Fruit fly (Drosophila melanogaster) whole organism, embryonic: ENCODE data around the gene gw.

Experiments
- ATbp ChIP-seq: fragments of 200-800 bp; sonication (Bioruptor generic); optimal IDR thresholded peaks from 2 replicates; lab custom pipeline; 2017; ENCODE audit warnings: missing biosample characterization, mild to moderate bottlenecking, missing genetic modification characterization, missing genetic modification reagents
- Abd-B ChIP-seq: fragments of 200-800 bp; sonication (Bioruptor generic); optimal IDR thresholded peaks from 2 replicates; lab custom pipeline; 2018; ENCODE audit warnings: missing biosample characterization, mild to moderate bottlenecking, missing genetic modification characterization, moderate library complexity
- Atf-2 ChIP-seq: fragments of 200-800 bp; sonication (Bioruptor generic); optimal IDR thresholded peaks from 2 replicates; lab custom pipeline; 2016; ENCODE audit warnings: missing biosample characterization, missing genetic modification characterization
- Atf3 ChIP-seq: fragments of 200-800 bp; sonication (Bioruptor generic); optimal IDR thresholded peaks from 3 replicates; lab custom pipeline; 2016; ENCODE audit warnings: missing biosample characterization, missing genetic modification characterization
- Bdp1 ChIP-seq: fragments of 200-800 bp; sonication (Bioruptor generic); optimal IDR thresholded peaks from 3 replicates; lab custom pipeline; 2016; ENCODE audit warnings: missing biosample characterization, missing genetic modification characterization
- CG10274 ChIP-seq: fragments of 200-800 bp; sonication (Bioruptor generic); optimal IDR thresholded peaks from 3 replicates; lab custom pipeline; 2017; ENCODE audit warnings: missing biosample characterization, mild to moderate bottlenecking, missing genetic modification characterization
- CG10543 ChIP-seq: fragments of 200-800 bp; sonication (Bioruptor generic); optimal IDR thresholded peaks from 3 replicates; lab custom pipeline; 2017; ENCODE audit warnings: missing biosample characterization, mild to moderate bottlenecking, missing genetic modification characterization, moderate library complexity
- CG10565 ChIP-seq: fragments of 200-800 bp; sonication (Bioruptor generic); optimal IDR thresholded peaks from 3 replicates; lab custom pipeline; 2016; ENCODE audit warnings: missing biosample characterization, mild to moderate bottlenecking, missing genetic modification characterization
- CG11093 ChIP-seq: fragments of 200-800 bp; sonication (Bioruptor generic); IDR thresholded peaks from 3 replicates; pipeline ENCODE4 v1.3.6; 2022; ENCODE audit warnings: missing biosample characterization, missing genetic modification characterization
- CG11247 ChIP-seq: fragments of 200-800 bp; sonication (Bioruptor generic); IDR thresholded peaks from 2 replicates; pipeline ENCODE4 v1.3.6; 2022; ENCODE audit warnings: missing biosample characterization, missing genetic modification characterization
- CG11560 ChIP-seq: fragments of 200-800 bp; sonication (Bioruptor generic); IDR thresholded peaks from 3 replicates; pipeline ENCODE4 v1.3.6; 2022; ENCODE audit warnings: missing biosample characterization, missing genetic modification characterization
- CG11695 ChIP-seq: fragments of 200-800 bp; sonication (Bioruptor generic); IDR thresholded peaks from 3 replicates; pipeline ENCODE4 v1.3.6; 2022; ENCODE audit warnings: missing biosample characterization, missing genetic modification characterization
- CG11696 ChIP-seq: fragments of 200-800 bp; sonication (Bioruptor generic); IDR thresholded peaks from 2 replicates; pipeline ENCODE4 v1.3.6; 2022; ENCODE audit warnings: missing biosample characterization, missing genetic modification characterization
- CG12104 ChIP-seq: fragments of 200-800 bp; sonication (Bioruptor generic); optimal IDR thresholded peaks from 3 replicates; lab custom pipeline; 2016; ENCODE audit warnings: missing biosample characterization, missing genetic modification characterization
- CG12391 ChIP-seq: fragments of 200-800 bp; sonication (Bioruptor generic); optimal IDR thresholded peaks from 3 replicates; lab custom pipeline; 2018; ENCODE audit warnings: missing biosample characterization, mild to moderate bottlenecking, missing genetic modification characterization, moderate library complexity
- CG16863 ChIP-seq: fragments of 200-800 bp; sonication (Bioruptor generic); optimal IDR thresholded peaks from 3 replicates; lab custom pipeline; 2016; ENCODE audit warnings: missing biosample characterization, missing genetic modification characterization
- CG17612 ChIP-seq: fragments of 200-800 bp; sonication (Bioruptor generic); IDR thresholded peaks from 2 replicates; pipeline ENCODE4 v1.3.6; 2022; ENCODE audit warnings: missing biosample characterization, missing genetic modification characterization
- CG18476 ChIP-seq: fragments of 200-800 bp; sonication (Bioruptor generic); optimal IDR thresholded peaks from 2 replicates; lab custom pipeline; 2016; ENCODE audit warnings: missing biosample characterization, mild to moderate bottlenecking, missing genetic modification characterization
- CG2129 ChIP-seq: fragments of 200-800 bp; sonication (Bioruptor generic); IDR thresholded peaks from 2 replicates; pipeline ENCODE4 v1.3.6; 2022; ENCODE audit warnings: missing biosample characterization, missing genetic modification characterization; ENCODE audit not compliant: partially characterized antibody
- CG2889 ChIP-seq: fragments of 200-800 bp; sonication (Bioruptor generic); IDR thresholded peaks from 3 replicates; pipeline ENCODE4 v1.3.6; 2022; ENCODE audit warnings: missing biosample characterization, missing genetic modification characterization
- CG3065 ChIP-seq: fragments of 200-800 bp; sonication (Bioruptor generic); optimal IDR thresholded peaks from 2 replicates; lab custom pipeline; 2016; ENCODE audit warnings: missing biosample characterization, missing genetic modification characterization
- CG31388 ChIP-seq: fragments of 200-800 bp; sonication (Bioruptor generic); optimal IDR thresholded peaks from 2 replicates; lab custom pipeline; 2016; ENCODE audit warnings: missing biosample characterization, missing genetic modification characterization
- CG8765 ChIP-seq: fragments of 200-800 bp; sonication (Bioruptor generic); IDR thresholded peaks from 2 replicates; pipeline ENCODE4 v1.3.6; 2022; ENCODE audit warnings: missing biosample characterization, missing genetic modification characterization
- Dip3 ChIP-seq: fragments of 200-800 bp; sonication (Bioruptor generic); optimal IDR thresholded peaks from 3 replicates; lab custom pipeline; 2016; ENCODE audit warnings: missing biosample characterization, missing genetic modification characterization
- ERR ChIP-seq: fragments of 200-800 bp; sonication (Bioruptor generic); optimal IDR thresholded peaks from 2 replicates; lab custom pipeline; 2016; ENCODE audit warnings: missing biosample characterization, missing genetic modification characterization
- HLH3B ChIP-seq: fragments of 200-800 bp; sonication (Bioruptor generic); IDR thresholded peaks from 2 replicates; pipeline ENCODE4 v1.3.6; 2022; ENCODE audit warnings: missing biosample characterization, missing genetic modification characterization
- HmgD ChIP-seq: fragments of 200-800 bp; sonication (Bioruptor generic); optimal IDR thresholded peaks from 3 replicates; lab custom pipeline; 2016; ENCODE audit warnings: missing biosample characterization, missing genetic modification characterization
- Hsf ChIP-seq: fragments of 200-800 bp; sonication (Bioruptor generic); optimal IDR thresholded peaks from 3 replicates; lab custom pipeline; 2016; ENCODE audit warnings: missing biosample characterization, missing genetic modification characterization
- MESR4 ChIP-seq: fragments of 200-800 bp; sonication (Bioruptor generic); optimal IDR thresholded peaks from 2 replicates; lab custom pipeline; 2018; ENCODE audit warnings: missing biosample characterization, mild to moderate bottlenecking, missing genetic modification characterization, moderate library complexity
- Ravus ChIP-seq: fragments of 200-800 bp; sonication (Bioruptor generic); IDR thresholded peaks from 2 replicates; pipeline ENCODE4 v1.3.6; 2022; ENCODE audit warnings: missing biosample characterization, missing genetic modification characterization
- Vsx1 ChIP-seq: fragments of 200-800 bp; sonication (Bioruptor generic); optimal IDR thresholded peaks from 2 replicates; lab custom pipeline; 2017; ENCODE audit warnings: missing biosample characterization, mild to moderate bottlenecking, missing genetic modification characterization, missing genetic modification reagents
- aop ChIP-seq: fragments of 200-800 bp; sonication (Bioruptor generic); IDR thresholded peaks from 2 replicates; pipeline ENCODE4 v1.3.6; 2022; ENCODE audit warnings: missing biosample characterization, missing genetic modification characterization
- ase ChIP-seq: fragments of 200-800 bp; sonication (Bioruptor generic); IDR thresholded peaks from 3 replicates; pipeline ENCODE4 v1.3.6; 2022; ENCODE audit warnings: missing biosample characterization, missing genetic modification characterization
- cato ChIP-seq: fragments of 200-800 bp; sonication (Bioruptor generic); optimal IDR thresholded peaks from 2 replicates; lab custom pipeline; 2016; ENCODE audit warnings: missing biosample characterization, missing genetic modification characterization, borderline replicate concordance
- chif ChIP-seq, 2 experiments: fragments of 200-800 bp; sonication (Bioruptor generic); optimal IDR thresholded peaks; 3 replicates each; lab custom pipeline; 2016; ENCODE audit warnings: missing biosample characterization in 2 of 2, missing genetic modification characterization in 2 of 2
- emc ChIP-seq: fragments of 200-800 bp; sonication (Bioruptor generic); optimal IDR thresholded peaks from 2 replicates; lab custom pipeline; 2016; ENCODE audit warnings: missing biosample characterization, missing genetic modification characterization
- ewg ChIP-seq: fragments of 200-800 bp; sonication (Bioruptor generic); optimal IDR thresholded peaks from 3 replicates; lab custom pipeline; 2017; ENCODE audit warnings: mild to moderate bottlenecking, missing biosample characterization, missing genetic modification reagents, missing genetic modification characterization
- ftz-f1 ChIP-seq: fragments of 200-800 bp; sonication (Bioruptor generic); optimal IDR thresholded peaks from 2 replicates; lab custom pipeline; 2016; ENCODE audit warnings: missing biosample characterization, missing genetic modification characterization
- fu2 ChIP-seq: fragments of 200-800 bp; sonication (Bioruptor generic); optimal IDR thresholded peaks from 2 replicates; lab custom pipeline; 2016; ENCODE audit warnings: missing biosample characterization, missing genetic modification characterization
- gcm ChIP-seq: fragments of 200-800 bp; sonication (Bioruptor generic); optimal IDR thresholded peaks from 2 replicates; lab custom pipeline; 2019; ENCODE audit warnings: missing biosample characterization, mild to moderate bottlenecking, missing genetic modification characterization, moderate library complexity
- grau ChIP-seq: fragments of 200-800 bp; optimal IDR thresholded peaks from 3 replicates; lab custom pipeline; 2019; ENCODE audit warnings: missing biosample characterization, mild to moderate bottlenecking, missing genetic modification characterization, moderate library complexity
- hb ChIP-seq: fragments of 200-800 bp; sonication (Bioruptor generic); IDR thresholded peaks from 3 replicates; pipeline ENCODE4 v1.3.6; 2022; ENCODE audit warnings: missing biosample characterization, missing genetic modification characterization; ENCODE audit not compliant: partially characterized antibody
- jumu ChIP-seq: fragments of 200-800 bp; sonication (Bioruptor generic); optimal IDR thresholded peaks from 3 replicates; lab custom pipeline; 2016; ENCODE audit warnings: missing biosample characterization, missing genetic modification characterization
- mld ChIP-seq: fragments of 200-800 bp; sonication (Bioruptor generic); IDR thresholded peaks from 3 replicates; pipeline ENCODE4 v1.3.6; 2022; ENCODE audit warnings: missing biosample characterization, missing genetic modification characterization; ENCODE audit not compliant: partially characterized antibody
- nerfin-1 ChIP-seq: fragments of 200-800 bp; sonication (Bioruptor generic); optimal IDR thresholded peaks from 3 replicates; lab custom pipeline; 2019; ENCODE audit warnings: missing biosample characterization, mild to moderate bottlenecking, missing genetic modification characterization, moderate library complexity
- peb ChIP-seq: fragments of 200-800 bp; sonication (Bioruptor generic); IDR thresholded peaks from 2 replicates; pipeline ENCODE4 v1.3.6; 2022; ENCODE audit warnings: missing biosample characterization, missing genetic modification characterization
- sens-2 ChIP-seq: fragments of 200-800 bp; sonication (Bioruptor generic); IDR thresholded peaks from 2 replicates; pipeline ENCODE4 v1.3.6; 2022; ENCODE audit warnings: missing biosample characterization, missing genetic modification characterization
- ssp ChIP-seq: fragments of 200-800 bp; sonication (Bioruptor generic); IDR thresholded peaks from 2 replicates; pipeline ENCODE4 v1.3.6; 2022; ENCODE audit warnings: missing biosample characterization, missing genetic modification characterization
- tap ChIP-seq: fragments of 200-800 bp; optimal IDR thresholded peaks from 3 replicates; lab custom pipeline; 2019; ENCODE audit warnings: missing biosample characterization, mild to moderate bottlenecking, missing genetic modification characterization, moderate library complexity
- tin ChIP-seq: fragments of 200-800 bp; sonication (Bioruptor generic); optimal IDR thresholded peaks from 3 replicates; lab custom pipeline; 2016; ENCODE audit warnings: missing biosample characterization, missing genetic modification characterization
- yki ChIP-seq: fragments of >200 bp; optimal IDR thresholded peaks from 3 replicates; lab custom pipeline; 2018
- zen ChIP-seq: fragments of 200-800 bp; sonication (Bioruptor generic); optimal IDR thresholded peaks from 3 replicates; lab custom pipeline; 2018; ENCODE audit warnings: missing biosample characterization, mild to moderate bottlenecking, missing genetic modification characterization, moderate library complexity
- zfh2 ChIP-seq: fragments of 200-800 bp; sonication (Bioruptor generic); optimal IDR thresholded peaks from 2 replicates; lab custom pipeline; 2016; ENCODE audit warnings: missing biosample characterization, missing genetic modification characterization

gw gene

DNA sequence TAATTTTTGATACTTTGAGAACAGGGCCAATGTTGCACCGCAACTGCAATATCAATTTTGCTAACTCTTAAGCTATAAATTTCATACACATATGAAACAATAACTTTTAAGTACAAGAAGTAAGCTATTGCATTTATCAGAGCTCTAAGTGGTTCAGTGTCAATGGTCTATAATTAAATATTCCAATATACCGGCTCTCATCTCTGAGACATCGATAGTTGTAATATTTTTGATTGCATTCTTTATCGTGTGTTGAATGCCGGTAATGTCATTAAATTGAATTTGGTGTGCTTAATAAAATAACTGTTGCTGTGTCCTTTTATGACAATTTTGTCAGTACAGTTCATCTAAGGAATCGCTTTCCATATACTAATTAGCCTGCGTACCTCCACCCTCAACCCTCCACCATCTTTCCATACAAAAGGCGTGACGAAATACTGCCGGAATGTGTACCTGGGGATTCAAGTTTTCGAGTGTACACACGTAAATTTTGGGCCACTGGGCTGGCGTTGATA, 10.6 kb upstream of the gw start, which contains the start of gene CG11360 (continued):
- no peak for TF ChIP-seq HLH3B (GFP tag; lab: Robert Waterston, UW)
- TF ChIP-seq CG11560 (tag; lab: Robert Waterston, UW): no peak
- no peak for TF ChIP-seq CG18476 (GFP tag; lab: Kevin White, UChicago)
- no peak for TF ChIP-seq Ravus (GFP tag; lab: Robert Waterston, UW)
- TF ChIP-seq gcm (GFP tag; lab: Kevin White, UChicago): no peak
- no peak for TF ChIP-seq Vsx1 (GFP tag; lab: Kevin White, UChicago)
- TF ChIP-seq fu2: peak; percentile 31
- no peak for TF ChIP-seq CG11696
- TF ChIP-seq MESR4: peak; percentile 79
- no peak for TF ChIP-seq sens-2
- TF ChIP-seq chif (GFP tag; optimal IDR thresholded peaks at IDR 0.05; lab: Kevin White, UChicago): no peak
- TF ChIP-seq ssp (GFP tag; lab: Robert Waterston, UW): peak; percentile 98
- no peak for TF ChIP-seq hb (GFP tag; lab: Robert Waterston, UW)
- TF ChIP-seq CG12391: no peak
- no peak for TF ChIP-seq cato (GFP tag; lab: Kevin White, UChicago)
- no peak for TF ChIP-seq Abd-B
- no peak for TF ChIP-seq emc (GFP tag; lab: Kevin White, UChicago)
- peak; percentile 99 for TF ChIP-seq nerfin-1 (tag; lab: Kevin White, UChicago)
- TF ChIP-seq HmgD: peak; percentile 19
- TF ChIP-seq CG17612 (GFP tag; lab: Robert Waterston, UW): no peak
- TF ChIP-seq CG10274 (GFP tag; lab: Kevin White, UChicago): no peak
- TF ChIP-seq CG11695 (GFP tag; lab: Robert Waterston, UW): no peak
- TF ChIP-seq CG3065 (GFP tag; lab: Kevin White, UChicago): no peak
- TF ChIP-seq jumu (GFP tag; lab: Kevin White, UChicago): no peak
- TF ChIP-seq CG2129: no peak
- no peak for TF ChIP-seq tap (tag; lab: Kevin White, UChicago)
- no peak for TF ChIP-seq ftz-f1 (GFP tag; lab: Kevin White, UChicago)
- peak; percentile 1 for TF ChIP-seq ERR (GFP tag; lab: Kevin White, UChicago)
- no peak for TF ChIP-seq grau (tag; lab: Kevin White, UChicago)
- no peak for TF ChIP-seq CG11093
- TF ChIP-seq CG2889 (GFP tag; lab: Robert Waterston, UW): no peak
- TF ChIP-seq CG16863 (GFP tag; lab: Kevin White, UChicago): no peak
- no peak for TF ChIP-seq tin (GFP tag; lab: Kevin White, UChicago)
- no peak for TF ChIP-seq ase
- TF ChIP-seq ATbp (GFP tag; lab: Kevin White, UChicago): no peak
- TF ChIP-seq CG10543: no peak
- TF ChIP-seq CG8765 (GFP tag; lab: Robert Waterston, UW): no peak
- no peak for TF ChIP-seq Atf-2 (GFP tag; lab: Kevin White, UChicago)
- TF ChIP-seq zen (tag; lab: Kevin White, UChicago): peak; percentile 52
- TF ChIP-seq CG11247: no peak
- TF ChIP-seq CG10565: no peak
- no peak for TF ChIP-seq peb
- TF ChIP-seq zfh2 (GFP tag; lab: Kevin White, UChicago): no peak
- TF ChIP-seq mld: 0 out of 3 replicates have a peak, but pooled peaks have one; percentile 16
- no peak for TF ChIP-seq CG31388 (GFP tag; lab: Kevin White, UChicago)
- TF ChIP-seq CG12104: no peak
- no peak for TF ChIP-seq yki (lab: Kevin White, UChicago)
- no peak for TF ChIP-seq Atf3 (GFP tag; lab: Kevin White, UChicago)
- TF ChIP-seq Dip3 (GFP tag; lab: Kevin White, UChicago): no peak
- TF ChIP-seq Bdp1 (GFP tag; lab: Kevin White, UChicago): no peak
- TF ChIP-seq ewg (GFP tag; lab: Kevin White, UChicago): no peak
- TF ChIP-seq aop (GFP tag; lab: Robert Waterston, UW): no peak
- no peak for TF ChIP-seq Hsf
